Fruit fly (Drosophila melanogaster) whole organism, larva: ENCODE measurements around the gene Spf45.

Experiments used
- noc ChIP-seq: fragments of 200-800 bp; sonication (Bioruptor generic); optimal IDR thresholded peaks from 3 replicates; lab custom pipeline; 2019; ENCODE audit warnings: missing biosample characterization, mild to moderate bottlenecking, missing genetic modification characterization, moderate library complexity

The Spf45 gene

dm6 chr2L:23068051-23068831, at the start of gene Spf45:
Spf45 (minus strand) TSS chr2L:23068386.
- TF ChIP-seq noc, result no peak

dm6 chr2L:23075357-23075988, 7.3 kb upstream of the Spf45 start:
- no peak for TF ChIP-seq noc

- no peak for TF ChIP-seq noc
Measured at dm6 chr2L:23068832-23069157, 609 bp upstream of the Spf45 start.

- TF ChIP-seq noc, result no peak
Measured at dm6 chr2L:23065176-23065575, 3.0 kb downstream of the Spf45 start.

- TF ChIP-seq noc, result no peak
Measured at dm6 chr2L:23025815-23026214, 42.4 kb downstream of the Spf45 start, which contains the start of gene Cht10. Cht10 (minus strand) TSS chr2L:23025915.

- TF ChIP-seq noc, result no peak
Measured at dm6 chr2L:23025386-23025785, 42.8 kb downstream of the Spf45 start.

dm6 chr2L:23023893-23024292, 44.3 kb downstream of the Spf45 start:
- TF ChIP-seq noc, result no peak
